Fruit fly (Drosophila melanogaster): ENCODE results near the gene CG15824.
A peak's percentile ranks its signal among the peaks of the same experiment; 100 is the strongest.

Gene CG15824

DNA sequence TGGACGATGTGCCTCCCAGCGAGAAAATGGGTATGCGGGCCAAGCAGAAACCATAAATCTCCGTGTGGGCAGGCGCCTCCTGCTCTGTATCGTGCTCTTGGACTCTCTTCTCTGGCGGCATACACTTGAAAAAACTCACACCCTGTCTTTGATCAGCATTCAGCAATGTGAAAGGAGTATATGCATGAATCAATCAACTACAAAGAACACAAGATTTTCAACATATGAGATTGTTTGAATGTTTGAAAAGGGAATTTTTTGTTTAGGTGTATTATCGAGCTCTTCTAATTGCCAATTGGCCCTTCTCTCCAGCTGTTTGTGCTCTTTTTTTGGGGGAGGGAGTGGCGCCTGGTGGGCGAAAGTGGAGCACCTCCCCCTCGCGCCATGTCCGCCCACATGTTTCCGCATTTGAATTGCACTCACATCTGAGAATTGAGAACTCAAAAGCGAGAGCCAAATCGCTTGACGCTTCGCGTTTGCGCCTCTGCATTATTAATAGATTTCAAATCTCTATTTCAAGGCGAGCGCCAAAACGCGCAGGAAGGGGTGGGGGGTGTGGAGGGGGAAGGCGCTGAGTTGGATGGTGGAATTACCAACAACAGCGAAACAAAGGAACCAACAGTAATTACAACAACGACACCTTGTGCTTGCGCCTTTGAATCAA is 39.5 kb downstream of the CG15824 start (continued):
- TF ChIP-seq amos (GFP tag; IDR thresholded peaks at IDR 0.05; ENCODE audit: partially characterized antibody) (no peak), h (optimal IDR thresholded peaks at IDR 0.05) (no peak), CG34422 (GFP tag; IDR thresholded peaks at IDR 0.05) (peak; percentile 90), HLH54F (GFP tag; optimal IDR thresholded peaks at IDR 0.05) (peak; percentile 82), cwo (GFP tag; optimal IDR thresholded peaks at IDR 0.05) (peak; percentile 83), gcm (GFP tag; optimal IDR thresholded peaks at IDR 0.05) (peak; percentile 72), E2f1 (GFP tag; IDR thresholded peaks at IDR 0.05) (peak; percentile 89), CG30403 (GFP tag; optimal IDR thresholded peaks at IDR 0.05) (peak; percentile 84), Hmx (GFP tag; optimal IDR thresholded peaks at IDR 0.05) (no peak), CG12236 (GFP tag; optimal IDR thresholded peaks at IDR 0.05) (peak; percentile 60), sim (GFP tag; IDR thresholded peaks at IDR 0.05) (no peak; the same call in none of the 2 replicates), CG12071 (GFP tag; optimal IDR thresholded peaks at IDR 0.05) (peak; percentile 95), Hr39 (optimal IDR thresholded peaks at IDR 0.05) (no peak), tin (GFP tag; optimal IDR thresholded peaks at IDR 0.05) (peak; percentile 80), CG14860 (GFP tag; IDR thresholded peaks at IDR 0.05; ENCODE audit: partially characterized antibody) (no peak), CG6272 (GFP tag; IDR thresholded peaks at IDR 0.05) (peak; percentile 80), CG18599 (GFP tag; optimal IDR thresholded peaks at IDR 0.05) (peak; percentile 91), CG12942 (GFP tag; optimal IDR thresholded peaks at IDR 0.05) (peak; percentile 78), Vsx1 (GFP tag; optimal IDR thresholded peaks at IDR 0.05) (peak; percentile 66), kni (GFP tag; optimal IDR thresholded peaks at IDR 0.05) (no peak), fu2 (GFP tag; optimal IDR thresholded peaks at IDR 0.05) (peak; percentile 80), CG16813 (GFP tag; IDR thresholded peaks at IDR 0.05; ENCODE audit: partially characterized antibody) (no peak), Oaz (GFP tag; IDR thresholded peaks at IDR 0.05) (peak; percentile 75), sug (tag; optimal IDR thresholded peaks at IDR 0.05) (peak; percentile 75), CG1529 (GFP tag; optimal IDR thresholded peaks at IDR 0.05) (peak; percentile 79), maf-S (GFP tag; optimal IDR thresholded peaks at IDR 0.05) (peak; percentile 74), ro (GFP tag; IDR thresholded peaks at IDR 0.05) (peak; percentile 78), CG13894 (tag; optimal IDR thresholded peaks at IDR 0.05) (peak; percentile 48), pnt (GFP tag; optimal IDR thresholded peaks at IDR 0.05) (peak; percentile 88), CG18011 (GFP tag; optimal IDR thresholded peaks at IDR 0.05) (peak; percentile 68), CG14667 (GFP tag; IDR thresholded peaks at IDR 0.05) (peak; percentile 88), oc (tag; optimal IDR thresholded peaks at IDR 0.05) (peak; percentile 86), fd102C (GFP tag; optimal IDR thresholded peaks at IDR 0.05) (no peak), shn (GFP tag; optimal IDR thresholded peaks at IDR 0.05) (peak; percentile 85), Max (GFP tag; optimal IDR thresholded peaks at IDR 0.05) (peak; percentile 62), CG16863 (GFP tag; optimal IDR thresholded peaks at IDR 0.05) (peak; percentile 88), Atf-2 (GFP tag; optimal IDR thresholded peaks at IDR 0.05) (peak; percentile 80), dmrt99B (tag; optimal IDR thresholded peaks at IDR 0.05) (peak; percentile 92), salm (tag; optimal IDR thresholded peaks at IDR 0.05) (peak; percentile 59), E2f2 (GFP tag; IDR thresholded peaks at IDR 0.05) (peak; percentile 69), ato (GFP tag; IDR thresholded peaks at IDR 0.05; ENCODE audit: partially characterized antibody) (no peak), Ets97D (GFP tag; optimal IDR thresholded peaks at IDR 0.05) (peak; percentile 59), Fer1 (GFP tag; optimal IDR thresholded peaks at IDR 0.05) (peak; percentile 90), CG4424 (GFP tag; optimal IDR thresholded peaks at IDR 0.05) (peak; percentile 78), CG11247 (GFP tag; IDR thresholded peaks at IDR 0.05) (peak; percentile 87), GATAe (GFP tag; conservative IDR thresholded peaks at IDR 0.05) (0 out of 2 replicates have a peak, but pooled peaks have one; percentile 23), CG10274 (GFP tag; optimal IDR thresholded peaks at IDR 0.05) (peak; percentile 68), zen2 (GFP tag; IDR thresholded peaks at IDR 0.05; ENCODE audit: partially characterized antibody) (no peak), ash1 (GFP tag; optimal IDR thresholded peaks at IDR 0.05) (peak; percentile 34), CG7928 (GFP tag; optimal IDR thresholded peaks at IDR 0.05) (peak; percentile 52)
